Fruit fly (Drosophila melanogaster) whole organism, embryonic: Measurements from ENCODE around the gene Ufsp2.
A peak's percentile ranks its signal among the peaks of the same experiment; 100 is the strongest.

Experiments
- Adf1 ChIP-seq: fragments of 200-800 bp; sonication (Bioruptor generic); IDR thresholded peaks from 2 replicates; pipeline ENCODE4 v1.3.6; 2022; ENCODE audit warnings: missing biosample characterization, missing genetic modification characterization
- Asciz ChIP-seq: fragments of 200-800 bp; sonication (Bioruptor generic); optimal IDR thresholded peaks from 2 replicates; lab custom pipeline; 2017; ENCODE audit warnings: missing biosample characterization, mild to moderate bottlenecking, missing genetic modification characterization, missing genetic modification reagents
- Atf3 ChIP-seq: fragments of 200-800 bp; sonication (Bioruptor generic); optimal IDR thresholded peaks from 3 replicates; lab custom pipeline; 2016; ENCODE audit warnings: missing biosample characterization, missing genetic modification characterization
- C15 ChIP-seq: fragments of 200-800 bp; sonication (Bioruptor generic); IDR thresholded peaks from 3 replicates; pipeline ENCODE4 v1.3.6; 2022; ENCODE audit warnings: missing biosample characterization, missing genetic modification characterization
- CG1024 ChIP-seq: fragments of 200-800 bp; sonication (Bioruptor generic); IDR thresholded peaks from 2 replicates; pipeline ENCODE4 v1.3.6; 2022; ENCODE audit warnings: missing biosample characterization, missing genetic modification characterization
- CG10959 ChIP-seq: fragments of 200-800 bp; sonication (Bioruptor generic); IDR thresholded peaks from 2 replicates; pipeline ENCODE4 v1.3.6; 2022; ENCODE audit warnings: missing biosample characterization, missing genetic modification characterization
- CG11723 ChIP-seq: fragments of 200-800 bp; sonication (Bioruptor generic); optimal IDR thresholded peaks from 2 replicates; lab custom pipeline; 2017; ENCODE audit warnings: missing biosample characterization, mild to moderate bottlenecking, missing genetic modification characterization
- CG1233 ChIP-seq: fragments of 200-800 bp; sonication (Bioruptor generic); optimal IDR thresholded peaks from 4 replicates; lab custom pipeline; 2018; ENCODE audit warnings: missing biosample characterization, mild to moderate bottlenecking, missing genetic modification characterization
- CG12942 ChIP-seq: fragments of 200-800 bp; sonication (Bioruptor generic); optimal IDR thresholded peaks from 3 replicates; lab custom pipeline; 2016; ENCODE audit warnings: missing biosample characterization, missing genetic modification characterization
- CG13123 ChIP-seq: fragments of 200-800 bp; sonication (Bioruptor generic); optimal IDR thresholded peaks from 2 replicates; lab custom pipeline; 2016; ENCODE audit warnings: missing biosample characterization, missing genetic modification characterization
- CG14441 ChIP-seq: fragments of 200-800 bp; sonication (Bioruptor generic); IDR thresholded peaks from 2 replicates; pipeline ENCODE4 v1.3.6; 2022; ENCODE audit warnings: missing biosample characterization, missing genetic modification characterization
- CG14710 ChIP-seq: fragments of 200-800 bp; sonication (Bioruptor generic); optimal IDR thresholded peaks from 3 replicates; lab custom pipeline; 2019; ENCODE audit warnings: missing biosample characterization, mild to moderate bottlenecking, missing genetic modification characterization, moderate library complexity
- CG14965 ChIP-seq: fragments of 200-800 bp; sonication (Bioruptor generic); optimal IDR thresholded peaks from 2 replicates; lab custom pipeline; 2016; ENCODE audit warnings: missing biosample characterization, missing genetic modification characterization, borderline replicate concordance
- CG17802 ChIP-seq: fragments of 200-800 bp; sonication (Bioruptor generic); optimal IDR thresholded peaks from 2 replicates; lab custom pipeline; 2018; ENCODE audit warnings: missing biosample characterization, mild to moderate bottlenecking, missing genetic modification characterization, moderate library complexity
- CG18764 ChIP-seq: fragments of 200-800 bp; sonication (Bioruptor generic); optimal IDR thresholded peaks from 3 replicates; lab custom pipeline; 2016; ENCODE audit warnings: missing biosample characterization, missing genetic modification characterization
- CG2120 ChIP-seq: fragments of 200-800 bp; sonication (Bioruptor generic); optimal IDR thresholded peaks from 3 replicates; lab custom pipeline; 2016; ENCODE audit warnings: missing biosample characterization, missing genetic modification characterization
- CG32532 ChIP-seq: fragments of 200-800 bp; sonication (Bioruptor generic); IDR thresholded peaks from 2 replicates; pipeline ENCODE4 v1.3.6; 2022; ENCODE audit warnings: missing biosample characterization, missing genetic modification characterization
- CG33213 ChIP-seq: fragments of 200-800 bp; sonication (Bioruptor generic); optimal IDR thresholded peaks from 3 replicates; lab custom pipeline; 2016; ENCODE audit warnings: missing biosample characterization, missing genetic modification characterization
- CG4404 ChIP-seq: fragments of 200-800 bp; sonication (Bioruptor generic); IDR thresholded peaks from 2 replicates; pipeline ENCODE4 v1.3.6; 2022; ENCODE audit warnings: missing biosample characterization, missing genetic modification characterization
- CG7357 ChIP-seq: fragments of 200-800 bp; sonication (Bioruptor generic); IDR thresholded peaks from 3 replicates; pipeline ENCODE4 v1.3.6; 2022; ENCODE audit warnings: missing biosample characterization, missing genetic modification characterization
- CG8089 ChIP-seq: fragments of 200-800 bp; sonication (Bioruptor generic); optimal IDR thresholded peaks from 3 replicates; lab custom pipeline; 2016; ENCODE audit warnings: missing biosample characterization, missing genetic modification characterization
- D19B ChIP-seq: fragments of 200-800 bp; sonication (Bioruptor generic); optimal IDR thresholded peaks from 2 replicates; lab custom pipeline; 2017; ENCODE audit warnings: missing biosample characterization, mild to moderate bottlenecking, missing genetic modification characterization
- E2f1 ChIP-seq: fragments of 200-800 bp; sonication (Bioruptor generic); IDR thresholded peaks from 2 replicates; pipeline ENCODE4 v1.3.6; 2022; ENCODE audit warnings: missing biosample characterization, missing genetic modification characterization
- Gug ChIP-seq: fragments of 200-800 bp; sonication (Bioruptor generic); IDR thresholded peaks from 4 replicates; pipeline ENCODE4 v1.3.6; 2022; ENCODE audit warnings: missing biosample characterization, missing genetic modification characterization
- Myb ChIP-seq: fragments of 200-800 bp; sonication (Bioruptor generic); optimal IDR thresholded peaks from 2 replicates; lab custom pipeline; 2016; ENCODE audit warnings: missing biosample characterization, missing genetic modification characterization
- Nf-YA ChIP-seq: fragments of 200-800 bp; sonication (Bioruptor generic); IDR thresholded peaks from 2 replicates; pipeline ENCODE4 v1.3.6; 2022; ENCODE audit warnings: missing biosample characterization, missing genetic modification characterization
- Ssrp ChIP-seq: fragments of 200-800 bp; sonication (Bioruptor generic); optimal IDR thresholded peaks from 2 replicates; lab custom pipeline; 2018; ENCODE audit warnings: missing biosample characterization, mild to moderate bottlenecking, missing genetic modification characterization, moderate library complexity
- Xrp1 ChIP-seq: fragments of 200-800 bp; sonication (Bioruptor generic); IDR thresholded peaks from 2 replicates; pipeline ENCODE4 v1.3.6; 2022; ENCODE audit warnings: missing biosample characterization, missing genetic modification characterization
- ap ChIP-seq: fragments of 200-800 bp; sonication (Bioruptor generic); IDR thresholded peaks from 2 replicates; pipeline ENCODE4 v1.3.6; 2022; ENCODE audit warnings: missing biosample characterization, missing genetic modification characterization
- az2 ChIP-seq: fragments of 200-800 bp; sonication (Bioruptor generic); optimal IDR thresholded peaks from 3 replicates; lab custom pipeline; 2016; ENCODE audit warnings: missing biosample characterization, missing genetic modification characterization
- cas ChIP-seq: fragments of 200-800 bp; sonication (Bioruptor generic); IDR thresholded peaks from 2 replicates; pipeline ENCODE4 v1.3.6; 2022; ENCODE audit warnings: missing biosample characterization, missing genetic modification characterization
- fd64A ChIP-seq: fragments of 200-800 bp; sonication (Bioruptor generic); optimal IDR thresholded peaks from 3 replicates; lab custom pipeline; 2018; ENCODE audit warnings: missing biosample characterization, mild to moderate bottlenecking, missing genetic modification characterization
- grn ChIP-seq: fragments of 200-800 bp; sonication (Bioruptor generic); optimal IDR thresholded peaks from 3 replicates; lab custom pipeline; 2017; ENCODE audit warnings: missing biosample characterization, missing genetic modification characterization
- hbn ChIP-seq: fragments of 200-800 bp; sonication (Bioruptor generic); IDR thresholded peaks from 2 replicates; pipeline ENCODE4 v1.3.6; 2022; ENCODE audit warnings: missing biosample characterization, missing genetic modification characterization; ENCODE audit not compliant: partially characterized antibody
- ind ChIP-seq: fragments of 200-800 bp; sonication (Bioruptor generic); optimal IDR thresholded peaks from 3 replicates; lab custom pipeline; 2016; ENCODE audit warnings: missing biosample characterization, missing genetic modification characterization
- jigr1 ChIP-seq: fragments of 200-800 bp; sonication (Bioruptor generic); IDR thresholded peaks from 3 replicates; pipeline ENCODE4 v1.3.6; 2022; ENCODE audit warnings: missing biosample characterization, missing genetic modification characterization
- kni ChIP-seq: fragments of 200-800 bp; sonication (Bioruptor generic); optimal IDR thresholded peaks from 3 replicates; lab custom pipeline; 2017; ENCODE audit warnings: mild to moderate bottlenecking, missing biosample characterization, missing genetic modification reagents, missing genetic modification characterization
- oc ChIP-seq: fragments of 200-800 bp; sonication (Bioruptor generic); optimal IDR thresholded peaks from 2 replicates; lab custom pipeline; 2018; ENCODE audit warnings: missing biosample characterization, mild to moderate bottlenecking, missing genetic modification characterization, moderate library complexity
- phol ChIP-seq: fragments of 200-800 bp; sonication (Bioruptor generic); optimal IDR thresholded peaks from 3 replicates; lab custom pipeline; 2018; ENCODE audit warnings: missing biosample characterization, mild to moderate bottlenecking, missing genetic modification characterization, moderate library complexity
- schlank ChIP-seq: fragments of 200-800 bp; sonication (Bioruptor generic); optimal IDR thresholded peaks from 2 replicates; lab custom pipeline; 2018; ENCODE audit warnings: missing biosample characterization, mild to moderate bottlenecking, missing genetic modification characterization
- scrt ChIP-seq: fragments of 200-800 bp; sonication (Bioruptor generic); optimal IDR thresholded peaks from 2 replicates; lab custom pipeline; 2018; ENCODE audit warnings: missing biosample characterization, mild to moderate bottlenecking, missing genetic modification characterization, moderate library complexity
- seq ChIP-seq: fragments of 200-800 bp; sonication (Bioruptor generic); IDR thresholded peaks from 2 replicates; pipeline ENCODE4 v1.3.6; 2022; ENCODE audit warnings: missing biosample characterization, missing genetic modification characterization
- shn ChIP-seq: fragments of 200-800 bp; sonication (Bioruptor generic); optimal IDR thresholded peaks from 3 replicates; lab custom pipeline; 2016; ENCODE audit warnings: missing biosample characterization, missing genetic modification characterization
- stc ChIP-seq: fragments of 200-800 bp; sonication (Bioruptor generic); IDR thresholded peaks from 2 replicates; pipeline ENCODE4 v1.3.6; 2022; ENCODE audit warnings: missing biosample characterization, missing genetic modification characterization
- tap ChIP-seq: fragments of 200-800 bp; optimal IDR thresholded peaks from 3 replicates; lab custom pipeline; 2019; ENCODE audit warnings: missing biosample characterization, mild to moderate bottlenecking, missing genetic modification characterization, moderate library complexity
- tll ChIP-seq, 2 experiments: fragments of 200-800 bp in 1 of 2; fragments of >200 bp in 1 of 2; sonication (Bioruptor generic) in 1 of 2; optimal IDR thresholded peaks; 2 replicates each; lab custom pipeline; 2017 to 2019; ENCODE audit warnings: missing biosample characterization in 2 of 2, missing genetic modification characterization in 2 of 2, mild to moderate bottlenecking in 1 of 2, moderate library complexity in 1 of 2
- tup ChIP-seq: fragments of 200-800 bp; sonication (Bioruptor generic); optimal IDR thresholded peaks from 2 replicates; lab custom pipeline; 2016; ENCODE audit warnings: missing biosample characterization, mild to moderate bottlenecking, missing genetic modification characterization, moderate library complexity
- tx ChIP-seq: fragments of 200-800 bp; sonication (Bioruptor generic); optimal IDR thresholded peaks from 2 replicates; lab custom pipeline; 2016; ENCODE audit warnings: missing biosample characterization, missing genetic modification characterization
- zf30C ChIP-seq: fragments of 200-800 bp; sonication (Bioruptor generic); optimal IDR thresholded peaks from 3 replicates; lab custom pipeline; 2018; ENCODE audit warnings: missing biosample characterization, mild to moderate bottlenecking, missing genetic modification characterization

Gene Ufsp2

dm6 chr3L:15534274-15535227, 41.8 kb upstream of the Ufsp2 start (continued):
- TF ChIP-seq kni (peak; percentile 99), CG11723 (GFP tag; lab: Kevin White, UChicago) (peak; percentile 61), fd64A (GFP tag; lab: Kevin White, UChicago) (no peak), CG2120 (peak; percentile 76), CG4404 (no peak), az2 (GFP tag; lab: Kevin White, UChicago) (peak; percentile 65), stc (no peak), CG17802 (tag; lab: Kevin White, UChicago) (no peak), shn (GFP tag; lab: Kevin White, UChicago) (peak; percentile 48), Myb (GFP tag; lab: Kevin White, UChicago) (peak; percentile 21), tap (no peak), seq (GFP tag; lab: Robert Waterston, UW) (0 out of 2 replicates have a peak, but pooled peaks have one; percentile 16), E2f1 (GFP tag; lab: Robert Waterston, UW) (0 out of 2 replicates have a peak, but pooled peaks have one; percentile 20), Asciz (GFP tag; lab: Kevin White, UChicago) (peak; percentile 46), zf30C (GFP tag; lab: Kevin White, UChicago) (no peak), CG13123 (no peak), tll (GFP tag; optimal IDR thresholded peaks at IDR 0.05; lab: Kevin White, UChicago) (no peak), jigr1 (GFP tag; lab: Robert Waterston, UW) (no peak), ind (GFP tag; lab: Kevin White, UChicago) (peak; percentile 68), CG32532 (GFP tag; lab: Robert Waterston, UW) (peak; percentile 35; the same call in 1 of the 2 replicates), scrt (GFP tag; lab: Kevin White, UChicago) (peak; percentile 50), Adf1 (GFP tag; lab: Robert Waterston, UW) (peak; percentile 73), CG1233 (GFP tag; lab: Kevin White, UChicago) (peak; percentile 67), hbn (GFP tag; lab: Robert Waterston, UW) (no peak), C15 (GFP tag; lab: Robert Waterston, UW) (no peak), cas (no peak), D19B (peak; percentile 99), tx (GFP tag; lab: Kevin White, UChicago) (peak; percentile 9), CG10959 (no peak), phol (tag; lab: Kevin White, UChicago) (peak; percentile 66), tup (GFP tag; lab: Kevin White, UChicago) (no peak), CG14710 (tag; lab: Kevin White, UChicago) (peak; percentile 65), oc (tag; lab: Kevin White, UChicago) (no peak), ap (GFP tag; lab: Robert Waterston, UW) (0 out of 2 replicates have a peak, but pooled peaks have one; percentile 7), Xrp1 (GFP tag; lab: Robert Waterston, UW) (peak; percentile 14; the same call in 1 of the 2 replicates), CG8089 (GFP tag; lab: Kevin White, UChicago) (peak; percentile 2), CG33213 (GFP tag; lab: Kevin White, UChicago) (no peak), CG14441 (GFP tag; lab: Robert Waterston, UW) (peak; percentile 61; the same call in 1 of the 2 replicates), schlank (tag; lab: Kevin White, UChicago) (no peak), Gug (GFP tag; lab: Robert Waterston, UW) (peak; percentile 55; the same call in 2 of the 4 replicates), CG14965 (GFP tag; lab: Kevin White, UChicago) (no peak), Ssrp (peak; percentile 65), grn (no peak), CG18764 (GFP tag; lab: Kevin White, UChicago) (no peak), CG1024 (GFP tag; lab: Robert Waterston, UW) (no peak), Nf-YA (GFP tag; lab: Robert Waterston, UW) (no peak), CG12942 (GFP tag; lab: Kevin White, UChicago) (peak; percentile 43), Atf3 (GFP tag; lab: Kevin White, UChicago) (peak; percentile 29), CG7357 (GFP tag; lab: Robert Waterston, UW) (no peak)
